Worm (Caenorhabditis elegans): ENCODE measurements around the gene hrg-1.

ce11 chrX:4016113-4016512, at the start of gene hrg-1:
- TF ChIP-seq pqm-1 (tag; optimal IDR thresholded peaks at IDR 0.05) = no peak
- TF ChIP-seq rnt-1 (tag; optimal IDR thresholded peaks at IDR 0.05) = peak; percentile 5
- no peak for TF ChIP-seq hlh-6 (tag; optimal IDR thresholded peaks at IDR 0.05)
- TF ChIP-seq ets-4 (tag; optimal IDR thresholded peaks at IDR 0.05) = no peak
- no peak for TF ChIP-seq nfya-1 (tag; optimal IDR thresholded peaks at IDR 0.05)
- TF ChIP-seq pha-2 (tag; optimal IDR thresholded peaks at IDR 0.05) = no peak
- TF ChIP-seq npax-4 (tag; optimal IDR thresholded peaks at IDR 0.05) = no peak
- TF ChIP-seq ceh-48 (tag; optimal IDR thresholded peaks at IDR 0.05) = no peak
- no peak for TF ChIP-seq dmd-4 (tag; optimal IDR thresholded peaks at IDR 0.05; ENCODE audit: borderline replicate concordance)
- TF ChIP-seq F13H6.1 (tag; optimal IDR thresholded peaks at IDR 0.05) = no peak
- TF ChIP-seq hlh-15 (tag; optimal IDR thresholded peaks at IDR 0.05) = no peak

Measured in whole organism, late embryonic.